Worm (Caenorhabditis elegans) whole organism, L4 larva: ENCODE data around the gene str-246.

ENCODE experiments used
- F26F4.8 ChIP-seq: fragments of 200-800 bp; sonication (Bioruptor generic); conservative IDR thresholded peaks from 2 replicates; pipeline ENCODE4 v1.3.6; 2022; ENCODE audit warnings: missing genetic modification characterization, missing compliant biosample characterization
- F37D6.2 ChIP-seq: sonication (generic microtip); optimal IDR thresholded peaks from 2 replicates; lab custom pipeline; 2016; ENCODE audit warnings: mild to moderate bottlenecking, missing genetic modification characterization, missing compliant biosample characterization
- F44E2.7 ChIP-seq: fragments of 200-800 bp; sonication (Bioruptor generic); IDR thresholded peaks from 2 replicates; pipeline ENCODE4 v2.1.2; 2022; ENCODE audit warnings: missing genetic modification characterization, missing compliant biosample characterization
- T20F7.1 ChIP-seq: fragments of 200-800 bp; sonication (Bioruptor generic); optimal IDR thresholded peaks from 2 replicates; lab custom pipeline; 2018; ENCODE audit warnings: mild to moderate bottlenecking, missing genetic modification characterization, missing compliant biosample characterization
- Y48G9A.11 ChIP-seq: fragments of 200-800 bp; sonication (Bioruptor generic); IDR thresholded peaks from 2 replicates; pipeline ENCODE4 v1.3.6; 2022; ENCODE audit warnings: missing genetic modification reagents, missing genetic modification characterization, missing compliant biosample characterization
- Y75B8A.6 ChIP-seq: fragments of 200-800 bp; sonication (Bioruptor generic); IDR thresholded peaks from 2 replicates; pipeline ENCODE4 v1.3.6; 2022; ENCODE audit warnings: missing genetic modification reagents, missing genetic modification characterization, missing compliant biosample characterization
- ZK337.2 ChIP-seq: fragments of 200-800 bp; sonication (Bioruptor generic); IDR thresholded peaks from 2 replicates; pipeline ENCODE4 v1.3.6; 2022; ENCODE audit warnings: missing genetic modification reagents, missing genetic modification characterization, missing compliant biosample characterization
- ZK546.5 ChIP-seq, 2 experiments: sonication (generic microtip); optimal IDR thresholded peaks; 2 replicates each; lab custom pipeline; 2017; ENCODE audit warnings: missing biosample characterization in 2 of 2, missing genetic modification characterization in 2 of 2
- aha-1 ChIP-seq: fragments of 150-350 bp; peaks from one replicate; lab custom pipeline; 2014; ENCODE audit warnings: missing biosample characterization, missing genetic modification characterization
- aly-2 ChIP-seq: sonication (generic microtip); optimal IDR thresholded peaks from 2 replicates; lab custom pipeline; 2018; ENCODE audit warnings: missing biosample characterization, missing genetic modification characterization
- arid-1 ChIP-seq: fragments of 200-800 bp; sonication (Bioruptor generic); conservative IDR thresholded peaks from 2 replicates; pipeline ENCODE4 v1.3.6; 2022; ENCODE audit warnings: missing genetic modification reagents, missing genetic modification characterization, missing compliant biosample characterization
- attf-4 ChIP-seq: sonication (generic microtip); optimal IDR thresholded peaks from 3 replicates; lab custom pipeline; 2017; ENCODE audit warnings: missing biosample characterization, missing genetic modification characterization
- ceh-28 ChIP-seq: fragments of 150-350 bp; optimal IDR thresholded peaks from 2 replicates; lab custom pipeline; 2014; ENCODE audit warnings: missing biosample characterization, missing genetic modification reagents, missing genetic modification characterization
- ceh-44 ChIP-seq: fragments of 200-800 bp; sonication (Bioruptor generic); IDR thresholded peaks from 2 replicates; pipeline ENCODE4 v1.3.6; 2022; ENCODE audit warnings: missing genetic modification reagents, missing genetic modification characterization, missing compliant biosample characterization
- ceh-82 ChIP-seq: sonication (generic microtip); optimal IDR thresholded peaks from 2 replicates; lab custom pipeline; 2017; ENCODE audit warnings: missing biosample characterization, missing genetic modification characterization
- ctbp-1 ChIP-seq: fragments of 200-800 bp; sonication (Bioruptor generic); IDR thresholded peaks from 2 replicates; pipeline ENCODE4 v1.3.6; 2022; ENCODE audit warnings: missing genetic modification reagents, missing genetic modification characterization, missing compliant biosample characterization
- daf-16 ChIP-seq, 3 experiments: sonication (generic microtip); optimal IDR thresholded peaks; 2 replicates each; lab custom pipeline; 2016 to 2017; ENCODE audit warnings: missing genetic modification characterization in 3 of 3, missing genetic modification reagents in 3 of 3, mild to moderate bottlenecking in 2 of 3, missing compliant biosample characterization in 2 of 3, missing biosample characterization in 1 of 3, moderate library complexity in 1 of 3
- daf-8 ChIP-seq: fragments of 200-800 bp; sonication (Bioruptor generic); IDR thresholded peaks from 2 replicates; pipeline ENCODE4 v1.3.6; 2022; ENCODE audit warnings: missing genetic modification characterization, missing compliant biosample characterization
- dmd-8 ChIP-seq: fragments of 200-800 bp; sonication (Bioruptor generic); IDR thresholded peaks from 2 replicates; pipeline ENCODE4 v1.3.6; 2022; ENCODE audit warnings: missing genetic modification characterization, missing compliant biosample characterization
- dmd-9 ChIP-seq: fragments of 200-800 bp; sonication (Bioruptor generic); IDR thresholded peaks from 2 replicates; pipeline ENCODE4 v1.3.6; 2022; ENCODE audit warnings: missing genetic modification reagents, missing genetic modification characterization, missing compliant biosample characterization
- dpl-1 ChIP-seq: fragments of 150-350 bp; optimal IDR thresholded peaks from 2 replicates; lab custom pipeline; 2014; ENCODE audit warnings: missing biosample characterization, missing genetic modification reagents, missing genetic modification characterization
- dve-1 ChIP-seq: sonication (generic microtip); optimal IDR thresholded peaks from 2 replicates; lab custom pipeline; 2017; ENCODE audit warnings: antibody characterized with exemption, mild to moderate bottlenecking, missing genetic modification characterization, missing compliant biosample characterization; ENCODE audit not compliant: insufficient read depth
- egl-27 ChIP-seq: sonication (generic microtip); optimal IDR thresholded peaks from 3 replicates; lab custom pipeline; 2017; ENCODE audit warnings: missing biosample characterization, missing genetic modification reagents, missing genetic modification characterization
- egl-43 ChIP-seq: fragments of 200-800 bp; sonication (Bioruptor generic); IDR thresholded peaks from 2 replicates; pipeline ENCODE4 v1.3.6; 2022; ENCODE audit warnings: missing genetic modification reagents, missing genetic modification characterization, missing compliant biosample characterization
- gei-8 ChIP-seq: fragments of 200-800 bp; sonication (Bioruptor generic); optimal IDR thresholded peaks from 2 replicates; lab custom pipeline; 2018; ENCODE audit warnings: mild to moderate bottlenecking, missing genetic modification characterization, missing compliant biosample characterization
- hlh-11 ChIP-seq: fragments of 200-800 bp; sonication (Bioruptor generic); optimal IDR thresholded peaks from 2 replicates; lab custom pipeline; 2018; ENCODE audit warnings: mild to moderate bottlenecking, missing genetic modification characterization, missing compliant biosample characterization
- hmg-1.1 ChIP-seq: fragments of 200-800 bp; sonication (Bioruptor generic); IDR thresholded peaks from 2 replicates; pipeline ENCODE4 v1.3.6; 2022; ENCODE audit warnings: missing genetic modification reagents, missing genetic modification characterization, missing compliant biosample characterization
- lim-7 ChIP-seq: fragments of 200-800 bp; sonication (Bioruptor generic); IDR thresholded peaks from 2 replicates; pipeline ENCODE4 v1.3.6; 2022; ENCODE audit warnings: missing genetic modification characterization, missing compliant biosample characterization
- lin-13 ChIP-seq: fragments of 150-350 bp; optimal IDR thresholded peaks from 2 replicates; lab custom pipeline; 2014; ENCODE audit warnings: missing biosample characterization, missing genetic modification reagents, missing genetic modification characterization
- lin-29 ChIP-seq: fragments of 200-800 bp; sonication (Bioruptor generic); IDR thresholded peaks from 2 replicates; pipeline ENCODE4 v1.3.6; 2022; ENCODE audit warnings: missing genetic modification reagents, missing genetic modification characterization, missing compliant biosample characterization
- lir-3 ChIP-seq: sonication (generic microtip); optimal IDR thresholded peaks from 2 replicates; lab custom pipeline; 2016; ENCODE audit warnings: mild to moderate bottlenecking, missing genetic modification characterization, missing compliant biosample characterization
- lsy-2 ChIP-seq, 2 experiments: fragments of 150-350 bp in 1 of 2; sonication (generic microtip) in 1 of 2; optimal IDR thresholded peaks; 2 replicates each; lab custom pipeline; 2014 to 2017; ENCODE audit warnings: missing biosample characterization in 2 of 2, missing genetic modification characterization in 2 of 2
- madf-5 ChIP-seq, 2 experiments: fragments of 200-800 bp; sonication (Bioruptor generic); IDR thresholded peaks; 2 replicates each; pipeline ENCODE4 v1.3.6; 2022; ENCODE audit warnings: missing compliant biosample characterization in 2 of 2, missing genetic modification characterization in 2 of 2
- madf-9 ChIP-seq: fragments of 200-800 bp; sonication (Bioruptor generic); conservative IDR thresholded peaks from 2 replicates; pipeline ENCODE4 v1.3.6; 2022; ENCODE audit warnings: missing genetic modification reagents, missing genetic modification characterization, missing compliant biosample characterization
- mdl-1 ChIP-seq, 2 experiments: fragments of 150-350 bp in 1 of 2; sonication (generic microtip) in 1 of 2; optimal IDR thresholded peaks; 2 replicates each; lab custom pipeline; 2014 to 2017; ENCODE audit warnings: missing biosample characterization in 2 of 2, missing genetic modification characterization in 2 of 2
- mdt-29 ChIP-seq: fragments of 200-800 bp; sonication (Bioruptor generic); IDR thresholded peaks from 2 replicates; pipeline ENCODE4 v1.3.6; 2022; ENCODE audit warnings: missing genetic modification reagents, missing genetic modification characterization, missing compliant biosample characterization
- mes-2 ChIP-seq: sonication (generic microtip); optimal IDR thresholded peaks from 2 replicates; lab custom pipeline; 2016; ENCODE audit warnings: missing genotype, mild to moderate bottlenecking, missing genetic modification characterization, missing compliant biosample characterization; ENCODE audit not compliant: poor library complexity, severe bottlenecking
- mxl-2 ChIP-seq: fragments of 200-800 bp; sonication (Bioruptor generic); conservative IDR thresholded peaks from 2 replicates; pipeline ENCODE4 v1.3.6; 2022; ENCODE audit warnings: missing genetic modification reagents, missing genetic modification characterization, missing compliant biosample characterization
- nhr-237 ChIP-seq: sonication (generic microtip); optimal IDR thresholded peaks from 2 replicates; lab custom pipeline; 2017; ENCODE audit warnings: missing biosample characterization, missing genetic modification characterization
- nhr-28 ChIP-seq: fragments of 150-350 bp; optimal IDR thresholded peaks from 2 replicates; lab custom pipeline; 2014; ENCODE audit warnings: missing biosample characterization, missing genetic modification characterization
- rbr-2 ChIP-seq: sonication (generic microtip); optimal IDR thresholded peaks from 2 replicates; lab custom pipeline; 2016; ENCODE audit warnings: missing genotype, missing genetic modification characterization, missing compliant biosample characterization
- snpc-1.2 ChIP-seq: fragments of 200-800 bp; sonication (Bioruptor generic); IDR thresholded peaks from 2 replicates; pipeline ENCODE4 v1.3.6; 2022; ENCODE audit warnings: missing genetic modification reagents, missing genetic modification characterization, missing compliant biosample characterization
- spr-1 ChIP-seq: sonication (generic microtip); optimal IDR thresholded peaks from 2 replicates; lab custom pipeline; 2016; ENCODE audit warnings: mild to moderate bottlenecking, missing genetic modification characterization, missing compliant biosample characterization
- tra-1 ChIP-seq: fragments of 200-800 bp; sonication (Bioruptor generic); IDR thresholded peaks from 2 replicates; pipeline ENCODE4 v1.3.6; 2022; ENCODE audit warnings: missing genetic modification reagents, missing genetic modification characterization, missing compliant biosample characterization
- unc-130 ChIP-seq: sonication (generic microtip); optimal IDR thresholded peaks from 2 replicates; lab custom pipeline; 2016; ENCODE audit warnings: missing genetic modification reagents, missing genetic modification characterization, missing compliant biosample characterization
- vab-7 ChIP-seq: fragments of 200-800 bp; sonication (Bioruptor generic); IDR thresholded peaks from 2 replicates; pipeline ENCODE4 v1.3.6; 2022; ENCODE audit warnings: missing genetic modification reagents, missing genetic modification characterization, missing compliant biosample characterization
- zag-1 ChIP-seq: fragments of 150-350 bp; optimal IDR thresholded peaks from 2 replicates; lab custom pipeline; 2014; ENCODE audit warnings: missing biosample characterization, missing genetic modification characterization
- zip-2 ChIP-seq: fragments of 150-350 bp; optimal IDR thresholded peaks from 2 replicates; lab custom pipeline; 2014; ENCODE audit warnings: missing biosample characterization, missing genetic modification characterization
- ztf-7 ChIP-seq: fragments of 150-350 bp; optimal IDR thresholded peaks from 2 replicates; lab custom pipeline; 2014; ENCODE audit warnings: missing biosample characterization, missing genetic modification characterization

The str-246 gene

DNA sequence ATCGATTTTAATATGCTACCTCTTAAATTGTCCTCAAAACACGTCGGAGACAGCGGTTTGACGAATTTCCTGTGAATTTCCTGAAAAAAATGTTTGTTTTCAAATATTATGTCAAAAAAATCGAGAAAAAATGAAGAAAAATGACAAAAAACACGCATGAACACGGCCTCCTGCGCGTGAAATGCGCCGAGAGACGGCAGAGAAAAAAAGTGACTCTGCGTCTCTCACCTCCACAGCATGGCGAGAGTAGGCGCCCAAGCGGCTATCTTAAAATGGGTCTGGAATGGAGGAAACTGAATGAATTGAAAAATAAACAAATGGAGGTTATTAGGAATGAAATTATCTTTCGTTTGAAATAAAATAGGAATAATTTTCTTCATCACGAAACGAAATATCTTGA lies 33.3 kb downstream of the str-246 start (continued):
- TF ChIP-seq dve-1 (peak; percentile 47), lir-3 (no peak), zip-2 (tag; lab: Kevin White, UChicago) (peak; percentile 24), lin-13 (GFP tag; lab: Kevin White, UChicago) (peak; percentile 15), T20F7.1 (GFP tag; lab: Kevin White, UChicago) (peak; percentile 27), nhr-237 (no peak), aly-2 (tag; lab: Kevin White, UChicago) (no peak), zag-1 (tag; lab: Kevin White, UChicago) (no peak)

DNA sequence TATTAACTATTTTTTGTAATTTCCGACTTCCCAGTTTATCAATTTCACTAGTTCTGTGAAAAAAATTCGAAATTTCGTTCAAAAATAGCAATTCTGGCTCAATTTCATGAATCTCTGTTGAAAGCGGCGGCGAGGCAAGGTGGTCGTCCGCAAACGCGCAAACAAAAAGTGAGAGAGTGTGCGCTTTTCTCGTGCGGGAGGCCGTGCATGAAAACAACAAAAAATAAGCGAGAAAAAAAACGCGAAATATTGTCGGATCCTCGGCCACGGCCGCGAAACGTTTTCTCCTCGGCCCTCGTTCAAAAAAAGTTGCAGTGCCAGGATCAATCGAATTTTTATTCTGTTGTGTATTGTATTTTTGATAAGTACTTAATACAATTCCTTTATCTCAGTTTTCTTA lies 35.2 kb downstream of the str-246 start:
- TF ChIP-seq egl-43 (GFP tag; lab: Robert Waterston, UW) (peak; percentile 59; the same call in 1 of the 2 replicates), lim-7 (GFP tag; lab: Robert Waterston, UW) (no peak), ceh-28 (tag; lab: Kevin White, UChicago) (no peak), T20F7.1 (GFP tag; lab: Kevin White, UChicago) (peak; percentile 53), mes-2 (tag; lab: Kevin White, UChicago) (peak; percentile 92), spr-1 (tag; lab: Kevin White, UChicago) (no peak), F37D6.2 (tag; lab: Kevin White, UChicago) (peak; percentile 9), F44E2.7 (no peak), ctbp-1 (no peak), hmg-1.1 (GFP tag; lab: Robert Waterston, UW) (peak; percentile 78), ZK546.5 (tag; optimal IDR thresholded peaks at IDR 0.05; lab: Kevin White, UChicago) (no peak), madf-9 (GFP tag; lab: Robert Waterston, UW) (peak; percentile 50; the same call in 1 of the 2 replicates), nhr-28 (tag; lab: Kevin White, UChicago) (no peak), ceh-44 (peak; percentile 75; the same call in 1 of the 2 replicates), lin-29 (GFP tag; lab: Robert Waterston, UW) (peak; percentile 80), dmd-8 (no peak), aly-2 (tag; lab: Kevin White, UChicago) (no peak), unc-130 (peak; percentile 48), madf-5 (GFP tag; IDR thresholded peaks at IDR 0.05; lab: Robert Waterston, UW) (no peak), daf-8 (GFP tag; lab: Robert Waterston, UW) (no peak), arid-1 (GFP tag; lab: Robert Waterston, UW) (0 out of 2 replicates have a peak, but pooled peaks have one; percentile 15), attf-4 (tag; lab: Kevin White, UChicago) (no peak), mxl-2 (GFP tag; lab: Robert Waterston, UW) (no peak), lsy-2 (tag; optimal IDR thresholded peaks at IDR 0.05; lab: Kevin White, UChicago) (peak in 1 of 2 experiments; percentile 47), tra-1 (GFP tag; lab: Robert Waterston, UW) (no peak), mdl-1 (tag; optimal IDR thresholded peaks at IDR 0.05; lab: Kevin White, UChicago) (no peak), ztf-7 (no peak), vab-7 (GFP tag; lab: Robert Waterston, UW) (0 out of 2 replicates have a peak, but pooled peaks have one; percentile 9), aha-1 (tag; lab: Kevin White, UChicago) (no peak), snpc-1.2 (GFP tag; lab: Robert Waterston, UW) (no peak), egl-27 (tag; lab: Kevin White, UChicago) (no peak), Y75B8A.6 (GFP tag; lab: Robert Waterston, UW) (0 out of 2 replicates have a peak, but pooled peaks have one; percentile 52), hlh-11 (tag; lab: Kevin White, UChicago) (peak; percentile 59), Y48G9A.11 (GFP tag; lab: Robert Waterston, UW) (peak; percentile 35; the same call in 1 of the 2 replicates), ceh-82 (tag; lab: Kevin White, UChicago) (no peak), F26F4.8 (no peak), dmd-9 (GFP tag; lab: Robert Waterston, UW) (peak; percentile 84), dpl-1 (peak; percentile 25), daf-16 (GFP tag; optimal IDR thresholded peaks at IDR 0.05; lab: Kevin White, UChicago) (peak in 1 of 2 experiments; percentile 10), daf-16 (tag; optimal IDR thresholded peaks at IDR 0.05; lab: Kevin White, UChicago) (peak; percentile 39), gei-8 (GFP tag; lab: Kevin White, UChicago) (no peak), mdt-29 (no peak), rbr-2 (tag; lab: Kevin White, UChicago) (peak; percentile 71), ZK337.2 (GFP tag; lab: Robert Waterston, UW) (peak; percentile 82; the same call in 1 of the 2 replicates)
